Worm (Caenorhabditis elegans): ENCODE data around the gene gly-6.

gly-6 gene

ce11 chrIII:4284732-4285165, 46.3 kb downstream of the gly-6 start (continued):
- TF ChIP-seq nhr-77 (tag; optimal IDR thresholded peaks at IDR 0.05) (peak; percentile 77), ztf-4 (tag; optimal IDR thresholded peaks at IDR 0.05) (peak; percentile 68), mep-1 (tag; optimal IDR thresholded peaks at IDR 0.05) (peak; percentile 86), rnt-1 (tag; optimal IDR thresholded peaks at IDR 0.05) (peak; percentile 57), mdl-1 (tag; optimal IDR thresholded peaks at IDR 0.05) (peak in 1 of 2 experiments; percentile 91), nhr-90 (tag; optimal IDR thresholded peaks at IDR 0.05; ENCODE audit: poor library complexity) (peak; percentile 93), lin-13 (GFP tag; optimal IDR thresholded peaks at IDR 0.05) (peak; percentile 31), nhr-71 (tag; optimal IDR thresholded peaks at IDR 0.05) (peak; percentile 96), vab-15 (tag; optimal IDR thresholded peaks at IDR 0.05) (no peak), lin-15B (tag; optimal IDR thresholded peaks at IDR 0.05) (no peak), grh-1 (GFP tag; IDR thresholded peaks at IDR 0.05) (peak; percentile 86), elt-3 (tag; optimal IDR thresholded peaks at IDR 0.05) (peak in 3 of 6 experiments; percentile 33 to 79 (median 63)), ets-5 (GFP tag; IDR thresholded peaks at IDR 0.05) (no peak), ceh-63 (GFP tag; optimal IDR thresholded peaks at IDR 0.05) (no peak), hlh-4 (tag; optimal IDR thresholded peaks at IDR 0.05) (no peak), ceh-88 (GFP tag; IDR thresholded peaks at IDR 0.05) (peak; percentile 58), ceh-90 (tag; optimal IDR thresholded peaks at IDR 0.05) (no peak), Y116A8C.19 (tag; optimal IDR thresholded peaks at IDR 0.05; ENCODE audit: borderline replicate concordance) (no peak), dpl-1 (GFP tag; optimal IDR thresholded peaks at IDR 0.05) (peak; percentile 51 to 59 (median 57)), alr-1 (tag; optimal IDR thresholded peaks at IDR 0.05; ENCODE audit: borderline replicate concordance) (no peak), xbp-1 (tag; optimal IDR thresholded peaks at IDR 0.05) (peak; percentile 83), sox-4 (tag; optimal IDR thresholded peaks at IDR 0.05) (no peak), efl-3 (GFP tag; optimal IDR thresholded peaks at IDR 0.05) (peak; percentile 75), egl-27 (tag; optimal IDR thresholded peaks at IDR 0.05) (peak in 1 of 2 experiments; percentile 13), lsy-2 (tag; optimal IDR thresholded peaks at IDR 0.05) (peak; percentile 75 to 91), nhr-84 (tag; optimal IDR thresholded peaks at IDR 0.05) (no peak), skn-1 (tag; optimal IDR thresholded peaks at IDR 0.05) (peak; percentile 75), C34B4.2 (tag; optimal IDR thresholded peaks at IDR 0.05) (peak; percentile 60), unc-62 (GFP tag; optimal IDR thresholded peaks at IDR 0.05) (no peak), aly-2 (tag; optimal IDR thresholded peaks at IDR 0.05) (peak; percentile 9), mab-9 (GFP tag; IDR thresholded peaks at IDR 0.05) (no peak), hlh-17 (GFP tag; optimal IDR thresholded peaks at IDR 0.05; ENCODE audit: borderline replicate concordance) (no peak), snu-23 (GFP tag; optimal IDR thresholded peaks at IDR 0.05) (peak; percentile 94), nhr-85 (tag) (peak; percentile 100), ceh-82 (tag; optimal IDR thresholded peaks at IDR 0.05) (peak; percentile 15 to 60 (median 21)), ces-1 (GFP tag; optimal IDR thresholded peaks at IDR 0.05) (no peak), nhr-11 (tag; optimal IDR thresholded peaks at IDR 0.05) (no peak), unc-86 (tag; optimal IDR thresholded peaks at IDR 0.05) (no peak), nhr-76 (tag; optimal IDR thresholded peaks at IDR 0.05) (no peak), nhr-19 (GFP tag; conservative IDR thresholded peaks at IDR 0.05) (peak; percentile 84), lir-3 (tag; optimal IDR thresholded peaks at IDR 0.05; ENCODE audit: poor library complexity) (peak; percentile 23), egl-13 (tag; optimal IDR thresholded peaks at IDR 0.05) (no peak), pax-3 (tag; optimal IDR thresholded peaks at IDR 0.05) (peak; percentile 29), sptf-1 (tag; optimal IDR thresholded peaks at IDR 0.05) (no peak), fkh-10 (GFP tag; optimal IDR thresholded peaks at IDR 0.05) (no peak), blmp-1 (tag; optimal IDR thresholded peaks at IDR 0.05) (peak; percentile 89), lin-14 (GFP tag; optimal IDR thresholded peaks at IDR 0.05) (peak; percentile 98)
